Fruit fly (Drosophila melanogaster): ENCODE results near the gene Sbds.

- TF ChIP-seq CG8478 (optimal IDR thresholded peaks at IDR 0.05) (no peak), CTCF (optimal IDR thresholded peaks at IDR 0.05) (no peak)
These were observed 1.9 kb upstream of the Sbds start for dm6 chr3L:6750835-6751234.

Measured in S2 (cell line).